Fruit fly (Drosophila melanogaster) whole organism, embryonic: ENCODE results near the gene CNMaR.

Experiments
- Awh ChIP-seq: fragments of 200-800 bp; sonication (Bioruptor generic); IDR thresholded peaks from 2 replicates; pipeline ENCODE4, ENCODE4 v1.3.6; 2022; ENCODE audit warnings: missing biosample characterization, missing genetic modification characterization
- B-H2 ChIP-seq: fragments of 200-800 bp; sonication (Bioruptor generic); optimal IDR thresholded peaks from 2 replicates; lab custom pipeline; 2018; ENCODE audit warnings: missing biosample characterization, mild to moderate bottlenecking, missing genetic modification characterization
- CG10366 ChIP-seq: fragments of 200-800 bp; sonication (Bioruptor generic); IDR thresholded peaks from 2 replicates; pipeline ENCODE4 v1.3.6; 2022; ENCODE audit warnings: missing biosample characterization, missing genetic modification characterization
- CG12104 ChIP-seq: fragments of 200-800 bp; sonication (Bioruptor generic); optimal IDR thresholded peaks from 3 replicates; lab custom pipeline; 2016; ENCODE audit warnings: missing biosample characterization, missing genetic modification characterization
- CG12744 ChIP-seq: fragments of 200-800 bp; sonication (Bioruptor generic); optimal IDR thresholded peaks from 2 replicates; lab custom pipeline; 2016; ENCODE audit warnings: missing biosample characterization, missing genetic modification characterization
- CG12769 ChIP-seq: fragments of 200-800 bp; sonication (Bioruptor generic); optimal IDR thresholded peaks from 2 replicates; lab custom pipeline; 2019; ENCODE audit warnings: missing biosample characterization, mild to moderate bottlenecking, missing genetic modification characterization, moderate library complexity
- CG12942 ChIP-seq: fragments of 200-800 bp; sonication (Bioruptor generic); optimal IDR thresholded peaks from 3 replicates; lab custom pipeline; 2016; ENCODE audit warnings: missing biosample characterization, missing genetic modification characterization
- CG13624 ChIP-seq: fragments of 200-800 bp; sonication (Bioruptor generic); optimal IDR thresholded peaks from 2 replicates; lab custom pipeline; 2016; ENCODE audit warnings: missing biosample characterization, missing genetic modification characterization
- CG13894 ChIP-seq: fragments of 200-800 bp; sonication (Bioruptor generic); optimal IDR thresholded peaks from 3 replicates; lab custom pipeline; 2018; ENCODE audit warnings: missing biosample characterization, mild to moderate bottlenecking, missing genetic modification characterization, moderate library complexity
- CG15073 ChIP-seq: fragments of 200-800 bp; sonication (Bioruptor generic); optimal IDR thresholded peaks from 2 replicates; lab custom pipeline; 2016; ENCODE audit warnings: missing biosample characterization, missing genetic modification characterization
- CG15696 ChIP-seq: fragments of 200-800 bp; sonication (Bioruptor generic); optimal IDR thresholded peaks from 2 replicates; lab custom pipeline; 2019; ENCODE audit warnings: missing biosample characterization, mild to moderate bottlenecking, missing genetic modification characterization, moderate library complexity
- CG1647 ChIP-seq: fragments of 200-800 bp; sonication (Bioruptor generic); optimal IDR thresholded peaks from 3 replicates; lab custom pipeline; 2016; ENCODE audit warnings: missing biosample characterization, missing genetic modification characterization
- CG18619 ChIP-seq: fragments of 200-800 bp; sonication (Bioruptor generic); optimal IDR thresholded peaks from 3 replicates; lab custom pipeline; 2017; ENCODE audit warnings: missing biosample characterization, mild to moderate bottlenecking, missing genetic modification characterization
- CG3163 ChIP-seq: fragments of 200-800 bp; sonication (Bioruptor generic); optimal IDR thresholded peaks from 3 replicates; lab custom pipeline; 2016; ENCODE audit warnings: missing biosample characterization, missing genetic modification characterization
- CG34224 ChIP-seq: fragments of 200-800 bp; sonication (Bioruptor generic); IDR thresholded peaks from 3 replicates; pipeline ENCODE4 v1.3.6; 2022; ENCODE audit warnings: missing biosample characterization, missing genetic modification characterization; ENCODE audit not compliant: partially characterized antibody
- CG6254 ChIP-seq: fragments of 200-800 bp; sonication (Bioruptor generic); optimal IDR thresholded peaks from 3 replicates; lab custom pipeline; 2017; ENCODE audit warnings: mild to moderate bottlenecking, missing biosample characterization, missing genetic modification reagents, missing genetic modification characterization
- CG7271 ChIP-seq: fragments of 200-800 bp; sonication (Bioruptor generic); optimal IDR thresholded peaks from 2 replicates; lab custom pipeline; 2018; ENCODE audit warnings: missing biosample characterization, mild to moderate bottlenecking, missing genetic modification characterization, moderate library complexity
- CG7987 ChIP-seq: fragments of 200-800 bp; sonication (Bioruptor generic); optimal IDR thresholded peaks from 2 replicates; lab custom pipeline; 2018; ENCODE audit warnings: missing biosample characterization, mild to moderate bottlenecking, missing genetic modification characterization, moderate library complexity
- Chrac-16 ChIP-seq: fragments of 200-800 bp; sonication (Bioruptor generic); optimal IDR thresholded peaks from 3 replicates; lab custom pipeline; 2016; ENCODE audit warnings: missing biosample characterization, missing genetic modification characterization
- CkIIα-i1 ChIP-seq: fragments of 200-800 bp; sonication (Bioruptor generic); IDR thresholded peaks from 2 replicates; pipeline ENCODE4 v1.3.6; 2022; ENCODE audit warnings: missing biosample characterization, missing genetic modification characterization
- Dll ChIP-seq: fragments of 200-800 bp; sonication (Bioruptor generic); IDR thresholded peaks from 4 replicates; pipeline ENCODE4 v1.3.6; 2022; ENCODE audit warnings: missing biosample characterization, missing genetic modification characterization; ENCODE audit not compliant: partially characterized antibody
- E2f1 ChIP-seq: fragments of 200-800 bp; sonication (Bioruptor generic); IDR thresholded peaks from 2 replicates; pipeline ENCODE4 v1.3.6; 2022; ENCODE audit warnings: missing biosample characterization, missing genetic modification characterization
- E2f2 ChIP-seq: fragments of 200-800 bp; sonication (Bioruptor generic); IDR thresholded peaks from 2 replicates; pipeline ENCODE4 v1.3.6; 2022; ENCODE audit warnings: missing biosample characterization, missing genetic modification characterization
- Elba2 ChIP-seq: fragments of 200-800 bp; sonication (Bioruptor generic); optimal IDR thresholded peaks from 3 replicates; lab custom pipeline; 2016; ENCODE audit warnings: missing biosample characterization, missing genetic modification characterization
- H2.0 ChIP-seq: fragments of 200-800 bp; sonication (Bioruptor generic); IDR thresholded peaks from 2 replicates; pipeline ENCODE4 v1.3.6; 2022; ENCODE audit warnings: missing biosample characterization, missing genetic modification characterization
- HLHmδ ChIP-seq: fragments of 200-800 bp; sonication (Bioruptor generic); optimal IDR thresholded peaks from 2 replicates; lab custom pipeline; 2018; ENCODE audit warnings: missing biosample characterization, mild to moderate bottlenecking, missing genetic modification characterization, moderate library complexity
- Hmx ChIP-seq: fragments of 200-800 bp; sonication (Bioruptor generic); optimal IDR thresholded peaks from 2 replicates; lab custom pipeline; 2016; ENCODE audit warnings: missing biosample characterization, missing genetic modification characterization
- Hr39 ChIP-seq: fragments of >200 bp; optimal IDR thresholded peaks from 2 replicates; lab custom pipeline; 2017
- Hr78 ChIP-seq, 2 experiments: fragments of 200-800 bp in 1 of 2; fragments of >200 bp in 1 of 2; sonication (Bioruptor generic) in 1 of 2; optimal IDR thresholded peaks; 2 replicates each; lab custom pipeline; 2017 to 2019; ENCODE audit warnings: missing biosample characterization in 2 of 2, missing genetic modification characterization in 2 of 2, mild to moderate bottlenecking in 1 of 2, moderate library complexity in 1 of 2
- NC2β ChIP-seq: fragments of 200-800 bp; sonication (Bioruptor generic); optimal IDR thresholded peaks from 2 replicates; lab custom pipeline; 2016; ENCODE audit warnings: missing biosample characterization, missing genetic modification characterization
- Neu2 ChIP-seq: fragments of 200-800 bp; sonication (Bioruptor generic); optimal IDR thresholded peaks from 3 replicates; lab custom pipeline; 2016; ENCODE audit warnings: missing biosample characterization, missing genetic modification characterization, borderline replicate concordance
- NfI ChIP-seq: fragments of 200-800 bp; sonication (Bioruptor generic); optimal IDR thresholded peaks from 3 replicates; lab custom pipeline; 2018; ENCODE audit warnings: missing biosample characterization, mild to moderate bottlenecking, missing genetic modification characterization, moderate library complexity
- Pdp1 ChIP-seq, 2 experiments: fragments of 200-800 bp; sonication (Bioruptor generic); optimal IDR thresholded peaks; 3 replicates each; lab custom pipeline; 2016; ENCODE audit warnings: missing biosample characterization in 2 of 2, missing genetic modification characterization in 2 of 2, mild to moderate bottlenecking in 1 of 2, moderate library complexity in 1 of 2
- Sox100B ChIP-seq: fragments of 200-800 bp; sonication (Bioruptor generic); optimal IDR thresholded peaks from 3 replicates; lab custom pipeline; 2018; ENCODE audit warnings: missing biosample characterization, mild to moderate bottlenecking, missing genetic modification characterization
- Ssrp ChIP-seq: fragments of 200-800 bp; sonication (Bioruptor generic); optimal IDR thresholded peaks from 2 replicates; lab custom pipeline; 2018; ENCODE audit warnings: missing biosample characterization, mild to moderate bottlenecking, missing genetic modification characterization, moderate library complexity
- Xrp1 ChIP-seq: fragments of 200-800 bp; sonication (Bioruptor generic); IDR thresholded peaks from 2 replicates; pipeline ENCODE4 v1.3.6; 2022; ENCODE audit warnings: missing biosample characterization, missing genetic modification characterization
- caup ChIP-seq: fragments of 200-800 bp; sonication (Bioruptor generic); optimal IDR thresholded peaks from 3 replicates; lab custom pipeline; 2017; ENCODE audit warnings: missing biosample characterization, mild to moderate bottlenecking, missing genetic modification characterization, moderate library complexity; ENCODE audit not compliant: severe bottlenecking
- chif ChIP-seq, 2 experiments: fragments of 200-800 bp; sonication (Bioruptor generic); optimal IDR thresholded peaks; 3 replicates each; lab custom pipeline; 2016; ENCODE audit warnings: missing biosample characterization in 2 of 2, missing genetic modification characterization in 2 of 2
- chm ChIP-seq: fragments of 200-800 bp; sonication (Bioruptor generic); IDR thresholded peaks from 2 replicates; pipeline ENCODE4 v1.3.6; 2022; ENCODE audit warnings: missing biosample characterization, missing genetic modification characterization
- da ChIP-seq: fragments of 200-800 bp; sonication (Bioruptor generic); optimal IDR thresholded peaks from 2 replicates; lab custom pipeline; 2016; ENCODE audit warnings: missing biosample characterization, missing genetic modification characterization
- gfzf ChIP-seq: fragments of 200-800 bp; sonication (Bioruptor generic); optimal IDR thresholded peaks from 2 replicates; lab custom pipeline; 2016; ENCODE audit warnings: missing biosample characterization, mild to moderate bottlenecking, missing genetic modification characterization, moderate library complexity
- gro ChIP-seq: fragments of 200-800 bp; sonication (Bioruptor generic); optimal IDR thresholded peaks from 2 replicates; lab custom pipeline; 2016; ENCODE audit warnings: missing biosample characterization, missing genetic modification characterization
- ind ChIP-seq: fragments of 200-800 bp; sonication (Bioruptor generic); optimal IDR thresholded peaks from 3 replicates; lab custom pipeline; 2016; ENCODE audit warnings: missing biosample characterization, missing genetic modification characterization
- mirr ChIP-seq: fragments of 200-800 bp; sonication (Bioruptor generic); optimal IDR thresholded peaks from 3 replicates; lab custom pipeline; 2018; ENCODE audit warnings: missing biosample characterization, mild to moderate bottlenecking, missing genetic modification characterization
- onecut ChIP-seq: fragments of 200-800 bp; sonication (Bioruptor generic); IDR thresholded peaks from 2 replicates; pipeline ENCODE4 v1.3.6; 2022; ENCODE audit warnings: missing biosample characterization, missing genetic modification characterization
- pho ChIP-seq: fragments of 200-800 bp; sonication (Bioruptor generic); optimal IDR thresholded peaks from 2 replicates; lab custom pipeline; 2016; ENCODE audit warnings: missing biosample characterization, missing genetic modification characterization
- ranshi ChIP-seq: fragments of 200-800 bp; sonication (Bioruptor generic); IDR thresholded peaks from 2 replicates; pipeline ENCODE4 v1.3.6; 2022; ENCODE audit warnings: missing biosample characterization, missing genetic modification characterization
- sima ChIP-seq: fragments of 200-800 bp; sonication (Bioruptor generic); optimal IDR thresholded peaks from 2 replicates; lab custom pipeline; 2016; ENCODE audit warnings: missing biosample characterization, missing genetic modification characterization
- so ChIP-seq: fragments of 200-800 bp; sonication (Bioruptor generic); IDR thresholded peaks from 3 replicates; pipeline ENCODE4 v1.3.6; 2022; ENCODE audit warnings: missing biosample characterization, missing genetic modification characterization
- tx ChIP-seq: fragments of 200-800 bp; sonication (Bioruptor generic); optimal IDR thresholded peaks from 2 replicates; lab custom pipeline; 2016; ENCODE audit warnings: missing biosample characterization, missing genetic modification characterization
- wek ChIP-seq: fragments of 200-800 bp; sonication (Bioruptor generic); optimal IDR thresholded peaks from 3 replicates; lab custom pipeline; 2018; ENCODE audit warnings: missing biosample characterization, mild to moderate bottlenecking, missing genetic modification characterization, moderate library complexity

CNMaR gene

DNA sequence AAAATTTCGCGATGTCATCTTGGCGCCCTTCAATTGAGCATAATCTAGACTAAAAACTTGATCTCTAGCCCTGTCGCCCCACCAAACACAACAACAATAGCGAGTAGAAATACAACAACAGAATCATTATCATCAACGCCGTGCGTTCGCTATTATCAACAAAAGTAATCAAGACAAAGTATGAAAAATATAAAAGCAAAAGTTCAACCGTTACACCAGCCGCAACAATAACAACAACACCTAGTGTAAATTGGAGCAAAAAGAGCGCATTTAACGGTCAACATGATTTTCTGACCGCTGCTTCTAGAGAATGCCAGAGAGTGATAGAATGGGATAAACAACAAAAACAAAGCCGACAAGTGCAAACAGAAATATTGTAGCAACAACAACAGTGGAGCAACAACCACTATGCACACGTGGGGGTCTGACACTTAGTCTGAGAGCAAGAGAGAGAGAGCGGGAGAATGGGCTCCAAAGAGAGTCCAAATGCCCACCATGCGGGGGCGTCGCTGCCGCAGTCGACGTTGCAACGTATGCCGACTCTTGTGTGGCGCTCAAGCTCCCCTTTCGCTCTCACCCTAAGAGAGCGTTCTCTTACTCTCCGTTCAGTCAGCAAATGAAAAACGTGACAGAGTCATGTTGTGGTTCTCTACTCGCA lies 48.5 kb downstream of the CNMaR start (continued):
- TF ChIP-seq HLHmδ (peak; percentile 66), gro (GFP tag; lab: Kevin White, UChicago) (no peak), Neu2 (GFP tag; lab: Kevin White, UChicago) (no peak), mirr (GFP tag; lab: Kevin White, UChicago) (peak; percentile 57), onecut (no peak), CG13894 (tag; lab: Kevin White, UChicago) (no peak), CG34224 (GFP tag; lab: Robert Waterston, UW) (peak; percentile 73), sima (GFP tag; lab: Kevin White, UChicago) (no peak), wek (GFP tag; lab: Kevin White, UChicago) (peak; percentile 21), pho (GFP tag; lab: Kevin White, UChicago) (no peak), Hr78 (GFP tag; optimal IDR thresholded peaks at IDR 0.05; lab: Kevin White, UChicago) (peak in 1 of 2 experiments; percentile 82), CG10366 (GFP tag; lab: Robert Waterston, UW) (no peak), CG3163 (peak; percentile 98), B-H2 (no peak), Pdp1 (GFP tag; optimal IDR thresholded peaks at IDR 0.05; lab: Kevin White, UChicago) (peak in 1 of 2 experiments; percentile 23), Xrp1 (GFP tag; lab: Robert Waterston, UW) (peak; percentile 7; the same call in 1 of the 2 replicates), NC2β (no peak), CG12744 (GFP tag; lab: Kevin White, UChicago) (no peak), CG1647 (GFP tag; lab: Kevin White, UChicago) (no peak), so (GFP tag; lab: Robert Waterston, UW) (no peak), Chrac-16 (no peak), CG12769 (tag; lab: Kevin White, UChicago) (peak; percentile 48), NfI (GFP tag; lab: Kevin White, UChicago) (no peak), Ssrp (tag; lab: Kevin White, UChicago) (no peak), Sox100B (GFP tag; lab: Kevin White, UChicago) (no peak), CG15073 (GFP tag; lab: Kevin White, UChicago) (no peak), CG7987 (GFP tag; lab: Kevin White, UChicago) (peak; percentile 0), tx (no peak), Awh (GFP tag; lab: Robert Waterston, UW) (peak; percentile 63), chm (GFP tag; lab: Robert Waterston, UW) (no peak), Hr39 (no peak), CG6254 (GFP tag; lab: Kevin White, UChicago) (no peak), CG13624 (no peak), da (no peak), CG7271 (tag; lab: Kevin White, UChicago) (no peak), E2f1 (GFP tag; lab: Robert Waterston, UW) (no peak), H2.0 (GFP tag; lab: Robert Waterston, UW) (no peak)

DNA sequence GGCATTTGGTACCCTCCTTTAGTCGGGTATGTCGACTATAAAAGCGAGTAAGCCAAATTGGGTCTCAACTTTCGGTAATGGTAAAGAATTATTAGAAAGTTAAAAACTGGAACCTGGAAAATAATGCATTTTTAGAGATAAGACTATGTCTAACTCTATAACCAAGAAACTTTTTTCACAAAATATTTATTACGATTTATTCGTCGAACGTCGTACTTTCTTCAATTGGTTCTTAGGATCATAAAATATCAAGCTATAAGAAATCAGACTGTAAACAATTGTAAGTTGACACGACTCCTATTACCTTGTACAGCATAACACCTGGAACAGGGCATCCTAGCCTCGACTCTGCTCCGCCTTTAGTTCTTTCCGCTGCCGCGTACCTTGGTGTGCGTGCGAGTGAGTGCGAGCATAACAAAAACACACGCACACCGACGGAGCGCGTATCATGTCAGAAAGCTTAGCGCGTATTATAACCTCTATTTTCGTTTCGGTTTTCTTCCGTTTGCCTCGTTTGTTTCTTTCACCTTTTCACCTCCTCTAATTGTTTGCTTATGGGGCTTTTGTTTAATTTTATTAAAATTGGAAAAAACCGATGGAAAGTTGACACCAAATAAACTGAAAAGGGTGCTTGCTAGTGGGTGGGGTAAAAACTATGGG lies 49.1 kb downstream of the CNMaR start:
- TF ChIP-seq Elba2 (GFP tag; lab: Kevin White, UChicago) (no peak), gfzf (GFP tag; lab: Kevin White, UChicago) (peak; percentile 20), E2f2 (GFP tag; lab: Robert Waterston, UW) (peak; percentile 62), CG18619 (GFP tag; lab: Kevin White, UChicago) (peak; percentile 98), CG12942 (GFP tag; lab: Kevin White, UChicago) (peak; percentile 92), Dll (GFP tag; lab: Robert Waterston, UW) (no peak), ranshi (GFP tag; lab: Robert Waterston, UW) (peak; percentile 86), CG15696 (tag; lab: Kevin White, UChicago) (peak; percentile 78), CkIIα-i1 (0 out of 2 replicates have a peak, but pooled peaks have one; percentile 27), Hmx (peak; percentile 94), CG12104 (GFP tag; lab: Kevin White, UChicago) (peak; percentile 98), chif (GFP tag; optimal IDR thresholded peaks at IDR 0.05; lab: Kevin White, UChicago) (peak; percentile 96 to 98), caup (peak; percentile 94), ind (peak; percentile 96)
